Fruit fly (Drosophila melanogaster) S2 (cell line): Measurements from ENCODE around the gene PolI.

Experiments
- CG8478 ChIP-seq: fragments of >200 bp; optimal IDR thresholded peaks from 2 replicates; lab custom pipeline; 2018
- CTCF ChIP-seq, 2 experiments: fragments of >200 bp; optimal IDR thresholded peaks; 2 replicates each; lab custom pipeline; 2018

- TF ChIP-seq CG8478 (no peak), CTCF (optimal IDR thresholded peaks at IDR 0.05; lab: Kevin White, UChicago) (no peak)
Observed at dm6 chr3R:8261634-8262033, 28.3 kb downstream of the PolI start.
